Fruit fly (Drosophila melanogaster) whole organism: ENCODE results near the gene Enoph.

Experiments used
- CG8478 ChIP-seq: fragments of >200 bp; optimal IDR thresholded peaks from 2 replicates; lab custom pipeline; 2018; ENCODE audit warnings: inconsistent platforms
- pan ChIP-seq: fragments of >200 bp; optimal IDR thresholded peaks from 2 replicates; lab custom pipeline; 2017
- psq ChIP-seq: fragments of >200 bp; optimal IDR thresholded peaks from 2 replicates; lab custom pipeline; 2017

DNA sequence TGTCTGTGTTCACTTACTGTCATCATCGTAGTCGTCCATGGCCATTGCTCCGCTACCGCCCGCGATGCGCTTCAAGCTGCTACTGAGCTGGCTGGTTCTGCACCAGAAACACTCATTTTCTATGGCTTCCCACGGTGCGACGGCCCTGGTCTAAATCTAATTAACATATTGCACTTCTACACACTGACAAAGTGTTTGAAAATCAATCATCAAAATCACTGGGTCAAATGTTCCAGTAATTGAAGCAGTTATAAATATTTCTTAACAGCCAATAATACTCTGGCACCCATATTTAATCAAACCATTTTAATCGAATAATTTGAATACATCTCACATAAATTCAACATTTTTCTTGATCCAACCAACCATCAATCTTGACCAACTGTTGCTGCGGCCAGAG lies 19.3 kb downstream of the Enoph start, which contains the start of gene rtp:
- TF ChIP-seq psq (lab: Kevin White, UChicago) (no peak), pan (no peak), CG8478 (lab: Kevin White, UChicago) (no peak)
